Worm (Caenorhabditis elegans): ENCODE data around the gene pitr-1.

ce11 chrIV:7406690-7407089 lies 12.8 kb downstream of the pitr-1 start:
- TF ChIP-seq hnd-1 (tag; optimal IDR thresholded peaks at IDR 0.05) (no peak), hmbx-1 (tag; optimal IDR thresholded peaks at IDR 0.05) (no peak), hmg-4 (GFP tag; optimal IDR thresholded peaks at IDR 0.05) (no peak), ama-1 (optimal IDR thresholded peaks at IDR 0.05) (no peak), tbx-37 (GFP tag; conservative IDR thresholded peaks at IDR 0.05) (no peak), ceh-13 (GFP tag; optimal IDR thresholded peaks at IDR 0.05) (no peak), ceh-36 (tag; optimal IDR thresholded peaks at IDR 0.05) (no peak), tbx-11 (GFP tag; IDR thresholded peaks at IDR 0.05) (no peak), B0310.2 (tag; optimal IDR thresholded peaks at IDR 0.05) (no peak), F13C5.2 (tag; optimal IDR thresholded peaks at IDR 0.05) (no peak), aly-1 (tag; optimal IDR thresholded peaks at IDR 0.05) (no peak)

All from whole organism, early embryonic.